Worm (Caenorhabditis elegans): Measurements from ENCODE around the gene Y105C5A.10.

DNA sequence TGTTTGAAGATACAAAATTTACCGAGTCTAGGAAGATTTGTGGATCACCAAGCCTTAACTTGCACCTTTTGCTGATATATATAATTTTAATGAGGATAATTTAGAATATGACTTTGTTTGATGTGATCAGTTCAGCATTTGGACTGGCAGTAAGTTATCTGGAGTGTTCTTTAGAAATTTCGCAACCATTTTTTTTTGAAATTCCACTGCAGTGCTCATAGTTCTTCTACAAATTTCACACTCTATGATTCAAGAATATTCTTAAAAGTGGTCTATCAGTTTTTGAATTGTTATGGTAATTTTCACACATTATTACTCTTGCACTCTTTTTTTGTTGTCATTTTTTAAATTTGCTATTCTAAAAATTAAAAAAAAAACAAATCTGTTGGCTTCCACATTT, 3.7 kb downstream of the Y105C5A.10 start:
- TF ChIP-seq him-1 (tag; optimal IDR thresholded peaks at IDR 0.05), result no peak
- TF ChIP-seq dao-5 (tag; optimal IDR thresholded peaks at IDR 0.05), result no peak

All from whole organism, L4/young adult.